Fruit fly (Drosophila melanogaster) whole organism, embryonic: ENCODE measurements around the gene CG17717.

Experiments used
- B-H1 ChIP-seq: fragments of 200-800 bp; sonication (Bioruptor generic); IDR thresholded peaks from 3 replicates; pipeline ENCODE4 v1.3.6; 2022; ENCODE audit warnings: missing biosample characterization, missing genetic modification characterization
- CG12236 ChIP-seq: fragments of 200-800 bp; sonication (Bioruptor generic); optimal IDR thresholded peaks from 2 replicates; lab custom pipeline; 2016; ENCODE audit warnings: missing biosample characterization, missing genetic modification characterization
- CG12299 ChIP-seq: fragments of 200-800 bp; sonication (Bioruptor generic); optimal IDR thresholded peaks from 2 replicates; lab custom pipeline; 2018; ENCODE audit warnings: missing biosample characterization, mild to moderate bottlenecking, missing genetic modification characterization
- CG12942 ChIP-seq: fragments of 200-800 bp; sonication (Bioruptor generic); optimal IDR thresholded peaks from 3 replicates; lab custom pipeline; 2016; ENCODE audit warnings: missing biosample characterization, missing genetic modification characterization
- CG13894 ChIP-seq: fragments of 200-800 bp; sonication (Bioruptor generic); optimal IDR thresholded peaks from 3 replicates; lab custom pipeline; 2018; ENCODE audit warnings: missing biosample characterization, mild to moderate bottlenecking, missing genetic modification characterization, moderate library complexity
- CG14050 ChIP-seq: fragments of 200-800 bp; sonication (Bioruptor generic); IDR thresholded peaks from 3 replicates; pipeline ENCODE4 v1.3.6; 2022; ENCODE audit warnings: missing biosample characterization, missing genetic modification characterization
- CG14441 ChIP-seq: fragments of 200-800 bp; sonication (Bioruptor generic); IDR thresholded peaks from 2 replicates; pipeline ENCODE4 v1.3.6; 2022; ENCODE audit warnings: missing biosample characterization, missing genetic modification characterization
- CG15011 ChIP-seq: fragments of 200-800 bp; sonication (Bioruptor generic); optimal IDR thresholded peaks from 3 replicates; lab custom pipeline; 2018; ENCODE audit warnings: missing biosample characterization, mild to moderate bottlenecking, missing genetic modification characterization
- CG16813 ChIP-seq: fragments of 200-800 bp; sonication (Bioruptor generic); IDR thresholded peaks from 3 replicates; pipeline ENCODE4 v1.3.6; 2022; ENCODE audit warnings: missing biosample characterization, missing genetic modification characterization; ENCODE audit not compliant: partially characterized antibody
- CG17568 ChIP-seq: fragments of 200-800 bp; sonication (Bioruptor generic); optimal IDR thresholded peaks from 2 replicates; lab custom pipeline; 2018; ENCODE audit warnings: missing biosample characterization, mild to moderate bottlenecking, missing genetic modification characterization, moderate library complexity
- CG33557 ChIP-seq: fragments of 200-800 bp; sonication (Bioruptor generic); optimal IDR thresholded peaks from 2 replicates; lab custom pipeline; 2019; ENCODE audit warnings: missing biosample characterization, mild to moderate bottlenecking, missing genetic modification characterization, moderate library complexity
- CG8281 ChIP-seq: fragments of 200-800 bp; sonication (Bioruptor generic); optimal IDR thresholded peaks from 2 replicates; lab custom pipeline; 2018; ENCODE audit warnings: missing biosample characterization, mild to moderate bottlenecking, missing genetic modification characterization, moderate library complexity
- CG9727 ChIP-seq: fragments of 200-800 bp; sonication (Bioruptor generic); optimal IDR thresholded peaks from 3 replicates; lab custom pipeline; 2017; ENCODE audit warnings: missing biosample characterization, mild to moderate bottlenecking, missing genetic modification characterization
- Camta ChIP-seq: fragments of 200-800 bp; sonication (Bioruptor generic); optimal IDR thresholded peaks from 2 replicates; lab custom pipeline; 2016; ENCODE audit warnings: missing biosample characterization, missing genetic modification characterization
- Dll ChIP-seq: fragments of 200-800 bp; sonication (Bioruptor generic); IDR thresholded peaks from 4 replicates; pipeline ENCODE4 v1.3.6; 2022; ENCODE audit warnings: missing biosample characterization, missing genetic modification characterization; ENCODE audit not compliant: partially characterized antibody
- Dp ChIP-seq: fragments of 200-800 bp; sonication (Bioruptor generic); optimal IDR thresholded peaks from 2 replicates; lab custom pipeline; 2018; ENCODE audit warnings: missing biosample characterization, mild to moderate bottlenecking, missing genetic modification characterization, moderate library complexity
- E2f1 ChIP-seq: fragments of 200-800 bp; sonication (Bioruptor generic); IDR thresholded peaks from 2 replicates; pipeline ENCODE4 v1.3.6; 2022; ENCODE audit warnings: missing biosample characterization, missing genetic modification characterization
- ERR ChIP-seq: fragments of 200-800 bp; sonication (Bioruptor generic); optimal IDR thresholded peaks from 2 replicates; lab custom pipeline; 2016; ENCODE audit warnings: missing biosample characterization, missing genetic modification characterization
- Elba2 ChIP-seq: fragments of 200-800 bp; sonication (Bioruptor generic); optimal IDR thresholded peaks from 3 replicates; lab custom pipeline; 2016; ENCODE audit warnings: missing biosample characterization, missing genetic modification characterization
- Gug ChIP-seq: fragments of 200-800 bp; sonication (Bioruptor generic); IDR thresholded peaks from 4 replicates; pipeline ENCODE4 v1.3.6; 2022; ENCODE audit warnings: missing biosample characterization, missing genetic modification characterization
- HLH3B ChIP-seq: fragments of 200-800 bp; sonication (Bioruptor generic); IDR thresholded peaks from 2 replicates; pipeline ENCODE4 v1.3.6; 2022; ENCODE audit warnings: missing biosample characterization, missing genetic modification characterization
- HmgD ChIP-seq: fragments of 200-800 bp; sonication (Bioruptor generic); optimal IDR thresholded peaks from 3 replicates; lab custom pipeline; 2016; ENCODE audit warnings: missing biosample characterization, missing genetic modification characterization
- Hmr ChIP-seq: fragments of 200-800 bp; sonication (Bioruptor generic); optimal IDR thresholded peaks from 3 replicates; lab custom pipeline; 2017; ENCODE audit warnings: mild to moderate bottlenecking, missing biosample characterization, missing genetic modification reagents, missing genetic modification characterization
- Hr78 ChIP-seq, 2 experiments: fragments of 200-800 bp in 1 of 2; fragments of >200 bp in 1 of 2; sonication (Bioruptor generic) in 1 of 2; optimal IDR thresholded peaks; 2 replicates each; lab custom pipeline; 2017 to 2019; ENCODE audit warnings: missing biosample characterization in 2 of 2, missing genetic modification characterization in 2 of 2, mild to moderate bottlenecking in 1 of 2, moderate library complexity in 1 of 2
- MBD-R2 ChIP-seq: fragments of 200-800 bp; sonication (Bioruptor generic); IDR thresholded peaks from 2 replicates; pipeline ENCODE4 v1.3.6; 2022; ENCODE audit warnings: missing biosample characterization, missing genetic modification characterization
- Med ChIP-seq: fragments of 200-800 bp; sonication (Bioruptor generic); peaks from one replicate; lab custom pipeline; 2016; ENCODE audit warnings: missing biosample characterization, missing genetic modification characterization, mild to moderate bottlenecking, inconsistent platforms, moderate library complexity
- NC2α ChIP-seq: fragments of 200-800 bp; sonication (Bioruptor generic); optimal IDR thresholded peaks from 2 replicates; lab custom pipeline; 2016; ENCODE audit warnings: missing biosample characterization, missing genetic modification characterization
- Neu2 ChIP-seq: fragments of 200-800 bp; sonication (Bioruptor generic); optimal IDR thresholded peaks from 3 replicates; lab custom pipeline; 2016; ENCODE audit warnings: missing biosample characterization, missing genetic modification characterization, borderline replicate concordance
- PHDP ChIP-seq: fragments of 200-800 bp; sonication (Bioruptor generic); optimal IDR thresholded peaks from 3 replicates; lab custom pipeline; 2018; ENCODE audit warnings: missing biosample characterization, mild to moderate bottlenecking, missing genetic modification characterization, moderate library complexity
- Scr ChIP-seq: fragments of 200-800 bp; sonication (Bioruptor generic); IDR thresholded peaks from 2 replicates; pipeline ENCODE4 v1.3.6; 2022; ENCODE audit warnings: missing biosample characterization, missing genetic modification characterization; ENCODE audit not compliant: partially characterized antibody
- Sry-β ChIP-seq: fragments of 200-800 bp; sonication (Bioruptor generic); optimal IDR thresholded peaks from 2 replicates; lab custom pipeline; 2018; ENCODE audit warnings: missing biosample characterization, mild to moderate bottlenecking, missing genetic modification characterization, moderate library complexity
- Sry-δ ChIP-seq: fragments of 200-800 bp; sonication (Bioruptor generic); optimal IDR thresholded peaks from 2 replicates; lab custom pipeline; 2016; ENCODE audit warnings: missing biosample characterization, missing genetic modification characterization
- Tbp ChIP-seq: fragments of >200 bp; optimal IDR thresholded peaks from 2 replicates; lab custom pipeline; 2018; ENCODE audit warnings: missing biosample characterization, missing genetic modification characterization
- Usf ChIP-seq: fragments of 200-800 bp; sonication (Bioruptor generic); optimal IDR thresholded peaks from 2 replicates; lab custom pipeline; 2017; ENCODE audit warnings: missing genotype, missing biosample characterization, missing genetic modification characterization
- chif ChIP-seq, 2 experiments: fragments of 200-800 bp; sonication (Bioruptor generic); optimal IDR thresholded peaks; 3 replicates each; lab custom pipeline; 2016; ENCODE audit warnings: missing biosample characterization in 2 of 2, missing genetic modification characterization in 2 of 2
- chm ChIP-seq: fragments of 200-800 bp; sonication (Bioruptor generic); IDR thresholded peaks from 2 replicates; pipeline ENCODE4 v1.3.6; 2022; ENCODE audit warnings: missing biosample characterization, missing genetic modification characterization
- disco-r ChIP-seq: fragments of 200-800 bp; sonication (Bioruptor generic); optimal IDR thresholded peaks from 2 replicates; lab custom pipeline; 2016; ENCODE audit warnings: missing biosample characterization, missing genetic modification characterization
- emc ChIP-seq: fragments of 200-800 bp; sonication (Bioruptor generic); optimal IDR thresholded peaks from 2 replicates; lab custom pipeline; 2016; ENCODE audit warnings: missing biosample characterization, missing genetic modification characterization
- gcm2 ChIP-seq: fragments of 200-800 bp; sonication (Bioruptor generic); optimal IDR thresholded peaks from 2 replicates; lab custom pipeline; 2016; ENCODE audit warnings: missing biosample characterization, missing genetic modification characterization
- h ChIP-seq: fragments of >200 bp; optimal IDR thresholded peaks from 2 replicates; lab custom pipeline; 2017
- knrl ChIP-seq: fragments of 200-800 bp; sonication (Bioruptor generic); IDR thresholded peaks from 3 replicates; pipeline ENCODE4 v1.3.6; 2022; ENCODE audit warnings: missing biosample characterization, missing genetic modification characterization; ENCODE audit not compliant: partially characterized antibody
- peb ChIP-seq: fragments of 200-800 bp; sonication (Bioruptor generic); IDR thresholded peaks from 2 replicates; pipeline ENCODE4 v1.3.6; 2022; ENCODE audit warnings: missing biosample characterization, missing genetic modification characterization
- pfk ChIP-seq: fragments of 200-800 bp; sonication (Bioruptor generic); optimal IDR thresholded peaks from 2 replicates; lab custom pipeline; 2018; ENCODE audit warnings: missing biosample characterization, mild to moderate bottlenecking, missing genetic modification characterization, moderate library complexity
- pho ChIP-seq: fragments of 200-800 bp; sonication (Bioruptor generic); optimal IDR thresholded peaks from 2 replicates; lab custom pipeline; 2016; ENCODE audit warnings: missing biosample characterization, missing genetic modification characterization
- pnt ChIP-seq: fragments of 200-800 bp; sonication (Bioruptor generic); optimal IDR thresholded peaks from 3 replicates; lab custom pipeline; 2016; ENCODE audit warnings: missing biosample characterization, missing genetic modification characterization
- salm ChIP-seq: fragments of 200-800 bp; sonication (Bioruptor generic); optimal IDR thresholded peaks from 2 replicates; lab custom pipeline; 2018; ENCODE audit warnings: missing biosample characterization, mild to moderate bottlenecking, missing genetic modification characterization
- sd ChIP-seq: fragments of 200-800 bp; sonication (Bioruptor generic); optimal IDR thresholded peaks from 3 replicates; lab custom pipeline; 2018; ENCODE audit warnings: missing biosample characterization, mild to moderate bottlenecking, missing genetic modification characterization, moderate library complexity
- sens ChIP-seq: fragments of 200-800 bp; sonication (Bioruptor generic); peaks from one replicate; lab custom pipeline; 2016; ENCODE audit warnings: missing biosample characterization, missing genetic modification characterization
- toy ChIP-seq: fragments of 200-800 bp; sonication (Bioruptor generic); IDR thresholded peaks from 2 replicates; pipeline ENCODE4 v1.3.6; 2022; ENCODE audit warnings: missing biosample characterization, missing genetic modification characterization
- unpg ChIP-seq: fragments of 200-800 bp; sonication (Bioruptor generic); optimal IDR thresholded peaks from 3 replicates; lab custom pipeline; 2018; ENCODE audit warnings: missing biosample characterization, mild to moderate bottlenecking, missing genetic modification characterization, moderate library complexity
- wek ChIP-seq: fragments of 200-800 bp; sonication (Bioruptor generic); optimal IDR thresholded peaks from 3 replicates; lab custom pipeline; 2018; ENCODE audit warnings: missing biosample characterization, mild to moderate bottlenecking, missing genetic modification characterization, moderate library complexity
- zfh1 ChIP-seq: fragments of 200-800 bp; sonication (Bioruptor generic); IDR thresholded peaks from 3 replicates; pipeline ENCODE4 v1.3.6; 2022; ENCODE audit warnings: missing biosample characterization, missing genetic modification characterization

Gene CG17717

DNA sequence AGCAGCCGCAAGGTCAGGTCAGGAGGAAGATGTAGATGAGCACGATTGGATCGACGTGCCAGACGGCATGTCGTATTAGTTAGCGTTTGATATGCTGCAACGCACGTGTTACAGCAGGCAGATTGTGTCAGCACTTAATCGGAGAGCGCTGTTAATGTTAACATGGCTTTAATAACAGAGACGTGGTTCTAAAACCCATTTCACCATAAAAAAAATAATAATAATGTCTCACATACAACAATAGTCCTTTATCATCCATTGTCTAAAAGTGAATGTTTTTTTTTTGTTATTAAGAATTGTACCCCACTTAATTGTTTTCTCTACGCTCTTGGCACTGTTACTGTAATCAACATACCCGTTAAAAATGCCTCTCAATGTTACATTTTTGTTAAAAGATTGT, 10.1 kb downstream of the CG17717 start (continued):
- TF ChIP-seq CG15011 (GFP tag; lab: Kevin White, UChicago) (peak; percentile 83), CG14050 (GFP tag; lab: Robert Waterston, UW) (no peak), E2f1 (peak; percentile 98), gcm2 (GFP tag; lab: Kevin White, UChicago) (no peak), CG12299 (tag; lab: Kevin White, UChicago) (no peak), Scr (GFP tag; lab: Robert Waterston, UW) (no peak), PHDP (no peak), Sry-δ (GFP tag; lab: Kevin White, UChicago) (peak; percentile 52), ERR (GFP tag; lab: Kevin White, UChicago) (peak; percentile 89), Dll (no peak), Sry-β (GFP tag; lab: Kevin White, UChicago) (no peak), CG17568 (GFP tag; lab: Kevin White, UChicago) (no peak), pnt (GFP tag; lab: Kevin White, UChicago) (peak; percentile 84), CG12236 (GFP tag; lab: Kevin White, UChicago) (no peak), Dp (GFP tag; lab: Kevin White, UChicago) (peak; percentile 70), salm (tag; lab: Kevin White, UChicago) (no peak), NC2α (no peak), Tbp (GFP tag; lab: Kevin White, UChicago) (no peak), Elba2 (GFP tag; lab: Kevin White, UChicago) (no peak), CG16813 (GFP tag; lab: Robert Waterston, UW) (no peak), Gug (GFP tag; lab: Robert Waterston, UW) (peak; percentile 96), chm (GFP tag; lab: Robert Waterston, UW) (peak; percentile 85), emc (peak; percentile 74), MBD-R2 (GFP tag; lab: Robert Waterston, UW) (peak; percentile 98), CG13894 (peak; percentile 89), CG9727 (peak; percentile 90), Camta (GFP tag; lab: Kevin White, UChicago) (peak; percentile 86), Usf (GFP tag; lab: Kevin White, UChicago) (no peak), unpg (no peak), Hr78 (GFP tag; optimal IDR thresholded peaks at IDR 0.05; lab: Kevin White, UChicago) (peak in 1 of 2 experiments; percentile 31), pho (GFP tag; lab: Kevin White, UChicago) (no peak), knrl (GFP tag; lab: Robert Waterston, UW) (peak; percentile 30; the same call in 1 of the 3 replicates), chif (GFP tag; optimal IDR thresholded peaks at IDR 0.05; lab: Kevin White, UChicago) (peak in 1 of 2 experiments; percentile 39), CG12942 (no peak), CG33557 (GFP tag; lab: Kevin White, UChicago) (no peak), Neu2 (peak; percentile 20), B-H1 (GFP tag; lab: Robert Waterston, UW) (peak; percentile 98), HLH3B (peak; percentile 98), peb (GFP tag; lab: Robert Waterston, UW) (peak; percentile 95), toy (GFP tag; lab: Robert Waterston, UW) (peak; percentile 92), wek (GFP tag; lab: Kevin White, UChicago) (no peak), HmgD (GFP tag; lab: Kevin White, UChicago) (peak; percentile 57), disco-r (GFP tag; lab: Kevin White, UChicago) (no peak), sd (tag; lab: Kevin White, UChicago) (no peak), CG8281 (tag; lab: Kevin White, UChicago) (peak; percentile 72), pfk (no peak), Med (peak; percentile 99), h (lab: Kevin White, UChicago) (no peak), CG14441 (GFP tag; lab: Robert Waterston, UW) (peak; percentile 98), zfh1 (GFP tag; lab: Robert Waterston, UW) (peak; percentile 99), sens (GFP tag; lab: Kevin White, UChicago) (peak; percentile 96), Hmr (no peak)
